Worm (Caenorhabditis elegans) whole organism, L3 larva: ENCODE results near the gene dpy-23.

Source experiments
- ama-1 ChIP-seq: fragments of 150-350 bp; optimal IDR thresholded peaks from 2 replicates; lab custom pipeline; 2018
- fkh-10 ChIP-seq: sonication (generic microtip); optimal IDR thresholded peaks from 2 replicates; lab custom pipeline; 2017; ENCODE audit warnings: missing biosample characterization, missing genetic modification reagents, missing genetic modification characterization
- nhr-12 ChIP-seq: fragments of 150-350 bp; optimal IDR thresholded peaks from 2 replicates; lab custom pipeline; 2014; ENCODE audit warnings: missing biosample characterization, missing genetic modification characterization
- nhr-28 ChIP-seq: fragments of 150-350 bp; optimal IDR thresholded peaks from 2 replicates; lab custom pipeline; 2014; ENCODE audit warnings: missing biosample characterization, missing genetic modification characterization
- nhr-76 ChIP-seq: fragments of 150-350 bp; sonication (generic microtip); optimal IDR thresholded peaks from 5 replicates; lab custom pipeline; 2014; ENCODE audit warnings: missing biosample characterization, missing genetic modification characterization
- snpc-4 ChIP-seq: fragments of 150-350 bp; optimal IDR thresholded peaks from 2 replicates; lab custom pipeline; 2014; ENCODE audit warnings: missing biosample characterization, missing genetic modification characterization
- ztf-11 ChIP-seq: fragments of 150-350 bp; optimal IDR thresholded peaks from 2 replicates; lab custom pipeline; 2014; ENCODE audit warnings: missing biosample characterization, missing genetic modification characterization

DNA sequence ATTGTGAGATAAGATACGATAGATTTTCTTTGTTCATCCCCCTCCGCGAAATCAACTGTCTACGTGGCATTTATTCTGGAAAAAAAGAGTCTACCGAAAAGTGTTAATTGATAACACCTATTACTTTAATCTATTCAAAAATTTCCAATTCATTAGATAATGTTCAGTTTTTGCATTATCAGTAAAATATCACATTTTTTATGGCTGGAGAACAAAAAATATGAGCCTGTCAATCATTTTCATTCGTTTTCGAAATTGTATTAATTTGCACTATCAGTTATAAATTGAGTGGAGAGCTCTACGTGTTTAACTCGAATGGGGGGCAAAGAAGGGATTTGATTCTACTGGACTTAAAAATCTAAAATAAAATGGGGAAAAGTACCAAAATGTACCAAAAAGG is 30.1 kb upstream of the dpy-23 start:
- TF ChIP-seq fkh-10 (GFP tag; lab: Kevin White, UChicago) (no peak), nhr-12 (tag; lab: Kevin White, UChicago) (no peak), ama-1 (lab: Kevin White, UChicago) (no peak), ztf-11 (tag; lab: Kevin White, UChicago) (no peak), nhr-76 (tag; lab: Kevin White, UChicago) (no peak), snpc-4 (tag; lab: Kevin White, UChicago) (no peak), nhr-28 (no peak)
